Worm (Caenorhabditis elegans) whole organism, L4 larva: Measurements from ENCODE around the gene lbp-4.
A peak's percentile ranks its signal among the peaks of the same experiment; 100 is the strongest.

Experiments used
- D1046.2 ChIP-seq: fragments of 200-800 bp; sonication (Bioruptor generic); IDR thresholded peaks from 2 replicates; pipeline ENCODE4 v1.3.6; 2022; ENCODE audit warnings: missing genetic modification characterization, missing compliant biosample characterization
- F49E8.2 ChIP-seq: sonication (generic microtip); optimal IDR thresholded peaks from 2 replicates; lab custom pipeline; 2016; ENCODE audit warnings: missing compliant biosample characterization, mild to moderate bottlenecking, missing genetic modification characterization, borderline replicate concordance
- R02D3.7 ChIP-seq: fragments of 150-350 bp; sonication (generic microtip); optimal IDR thresholded peaks from 3 replicates; lab custom pipeline; 2014; ENCODE audit warnings: missing biosample characterization, missing genetic modification characterization
- Y105C5A.15 ChIP-seq: fragments of 200-800 bp; sonication (Bioruptor generic); IDR thresholded peaks from 2 replicates; pipeline ENCODE4 v1.3.6; 2022; ENCODE audit warnings: missing genetic modification characterization, missing compliant biosample characterization
- Y5F2A.4 ChIP-seq: fragments of 200-800 bp; sonication (Bioruptor generic); optimal IDR thresholded peaks from 2 replicates; lab custom pipeline; 2018; ENCODE audit warnings: mild to moderate bottlenecking, missing genetic modification characterization, missing compliant biosample characterization
- aha-1 ChIP-seq: fragments of 150-350 bp; peaks from one replicate; lab custom pipeline; 2014; ENCODE audit warnings: missing biosample characterization, missing genetic modification characterization
- ama-1 ChIP-seq: fragments of 150-350 bp; optimal IDR thresholded peaks from 2 replicates; lab custom pipeline; 2014; ENCODE audit warnings: inconsistent platforms, mixed read lengths
- ceh-28 ChIP-seq: fragments of 150-350 bp; optimal IDR thresholded peaks from 2 replicates; lab custom pipeline; 2014; ENCODE audit warnings: missing biosample characterization, missing genetic modification reagents, missing genetic modification characterization
- ctbp-1 ChIP-seq: fragments of 200-800 bp; sonication (Bioruptor generic); IDR thresholded peaks from 2 replicates; pipeline ENCODE4 v1.3.6; 2022; ENCODE audit warnings: missing genetic modification reagents, missing genetic modification characterization, missing compliant biosample characterization
- daf-19 ChIP-seq: fragments of 200-800 bp; sonication (Bioruptor generic); conservative IDR thresholded peaks from 2 replicates; pipeline ENCODE4 v1.3.6; 2022; ENCODE audit warnings: missing genetic modification characterization, missing compliant biosample characterization
- dmd-6 ChIP-seq: fragments of 200-800 bp; sonication (Bioruptor generic); IDR thresholded peaks from 2 replicates; pipeline ENCODE4 v1.3.6; 2022; ENCODE audit warnings: missing genetic modification reagents, missing genetic modification characterization, missing compliant biosample characterization
- dmd-9 ChIP-seq: fragments of 200-800 bp; sonication (Bioruptor generic); IDR thresholded peaks from 2 replicates; pipeline ENCODE4 v1.3.6; 2022; ENCODE audit warnings: missing genetic modification reagents, missing genetic modification characterization, missing compliant biosample characterization
- dpl-1 ChIP-seq: fragments of 150-350 bp; optimal IDR thresholded peaks from 2 replicates; lab custom pipeline; 2014; ENCODE audit warnings: missing biosample characterization, missing genetic modification reagents, missing genetic modification characterization
- duxl-1 ChIP-seq: sonication (generic microtip); optimal IDR thresholded peaks from 2 replicates; lab custom pipeline; 2016; ENCODE audit warnings: mild to moderate bottlenecking, missing genetic modification characterization, moderate library complexity, missing compliant biosample characterization; ENCODE audit not compliant: poor library complexity
- dve-1 ChIP-seq: sonication (generic microtip); optimal IDR thresholded peaks from 2 replicates; lab custom pipeline; 2017; ENCODE audit warnings: antibody characterized with exemption, mild to moderate bottlenecking, missing genetic modification characterization, missing compliant biosample characterization; ENCODE audit not compliant: insufficient read depth
- fkh-10 ChIP-seq: fragments of 150-350 bp; optimal IDR thresholded peaks from 2 replicates; lab custom pipeline; 2014; ENCODE audit warnings: missing biosample characterization, missing genetic modification reagents, missing genetic modification characterization
- fos-1 ChIP-seq: fragments of 150-350 bp; optimal IDR thresholded peaks from 2 replicates; lab custom pipeline; 2014; ENCODE audit warnings: missing biosample characterization, missing genetic modification characterization
- hlh-30 ChIP-seq: sonication (generic microtip); optimal IDR thresholded peaks from 2 replicates; lab custom pipeline; 2017; ENCODE audit warnings: antibody characterized with exemption, mild to moderate bottlenecking, missing genetic modification characterization, missing compliant biosample characterization; ENCODE audit not compliant: insufficient read depth
- hmg-1.1 ChIP-seq: fragments of 200-800 bp; sonication (Bioruptor generic); IDR thresholded peaks from 2 replicates; pipeline ENCODE4 v1.3.6; 2022; ENCODE audit warnings: missing genetic modification reagents, missing genetic modification characterization, missing compliant biosample characterization
- lin-1 ChIP-seq: fragments of 200-800 bp; sonication (Bioruptor generic); IDR thresholded peaks from 2 replicates; pipeline ENCODE4 v1.3.6; 2022; ENCODE audit warnings: missing genetic modification reagents, missing genetic modification characterization, missing compliant biosample characterization
- lin-15B ChIP-seq: fragments of 150-350 bp; sonication (generic microtip); optimal IDR thresholded peaks from 3 replicates; lab custom pipeline; 2014; ENCODE audit warnings: missing biosample characterization, missing genetic modification characterization
- lin-38 ChIP-seq: fragments of 200-800 bp; sonication (Bioruptor generic); IDR thresholded peaks from 2 replicates; pipeline ENCODE4 v1.3.6; 2022; ENCODE audit warnings: missing genetic modification reagents, missing genetic modification characterization, missing compliant biosample characterization
- lin-39 ChIP-seq: fragments of 150-350 bp; optimal IDR thresholded peaks from 2 replicates; lab custom pipeline; 2014; ENCODE audit warnings: missing biosample characterization, missing genetic modification reagents, missing genetic modification characterization
- lir-3 ChIP-seq: sonication (generic microtip); optimal IDR thresholded peaks from 2 replicates; lab custom pipeline; 2016; ENCODE audit warnings: mild to moderate bottlenecking, missing genetic modification characterization, missing compliant biosample characterization
- mdl-1 ChIP-seq, 2 experiments: fragments of 150-350 bp in 1 of 2; sonication (generic microtip) in 1 of 2; optimal IDR thresholded peaks; 2 replicates each; lab custom pipeline; 2014 to 2017; ENCODE audit warnings: missing biosample characterization in 2 of 2, missing genetic modification characterization in 2 of 2
- mep-1 ChIP-seq: fragments of 150-350 bp; sonication (generic microtip); optimal IDR thresholded peaks from 3 replicates; lab custom pipeline; 2014; ENCODE audit warnings: missing biosample characterization, missing genetic modification characterization
- mxl-2 ChIP-seq: fragments of 200-800 bp; sonication (Bioruptor generic); conservative IDR thresholded peaks from 2 replicates; pipeline ENCODE4 v1.3.6; 2022; ENCODE audit warnings: missing genetic modification reagents, missing genetic modification characterization, missing compliant biosample characterization
- nhr-11 ChIP-seq: fragments of 150-350 bp; optimal IDR thresholded peaks from 2 replicates; lab custom pipeline; 2014; ENCODE audit warnings: missing biosample characterization, missing genetic modification characterization
- nhr-28 ChIP-seq: fragments of 150-350 bp; optimal IDR thresholded peaks from 2 replicates; lab custom pipeline; 2014; ENCODE audit warnings: missing biosample characterization, missing genetic modification characterization
- nhr-42 ChIP-seq: fragments of 200-800 bp; sonication (Bioruptor generic); IDR thresholded peaks from 2 replicates; pipeline ENCODE4 v1.3.6; 2022; ENCODE audit warnings: missing genetic modification characterization, missing compliant biosample characterization
- nhr-6 ChIP-seq: fragments of 150-350 bp; optimal IDR thresholded peaks from 2 replicates; lab custom pipeline; 2014; ENCODE audit warnings: missing biosample characterization, missing genetic modification characterization
- nhr-76 ChIP-seq: fragments of 150-350 bp; optimal IDR thresholded peaks from 2 replicates; lab custom pipeline; 2014; ENCODE audit warnings: missing biosample characterization, missing genetic modification characterization
- nhr-77 ChIP-seq: fragments of 150-350 bp; optimal IDR thresholded peaks from 2 replicates; lab custom pipeline; 2014; ENCODE audit warnings: missing biosample characterization, missing genetic modification characterization
- pha-4 ChIP-seq, 2 experiments: fragments of 150-350 bp in 1 of 2; fragments of 200-800 bp in 1 of 2; sonication (Bioruptor generic) in 1 of 2; IDR thresholded peaks in 1 of 2; optimal IDR thresholded peaks in 1 of 2; 2 replicates each; pipeline versions ENCODE4 v1.3.6 to Lab custom; 2014 to 2022; ENCODE audit warnings: missing genetic modification characterization in 2 of 2, missing genetic modification reagents in 2 of 2, missing biosample characterization in 1 of 2, missing compliant biosample characterization in 1 of 2
- php-3 ChIP-seq: fragments of 200-800 bp; sonication (Bioruptor generic); IDR thresholded peaks from 2 replicates; pipeline ENCODE4 v1.3.6; 2022; ENCODE audit warnings: missing genetic modification reagents, missing genetic modification characterization, missing compliant biosample characterization
- pqm-1 ChIP-seq: sonication (generic microtip); optimal IDR thresholded peaks from 2 replicates; lab custom pipeline; 2017; ENCODE audit warnings: missing biosample characterization, missing genetic modification characterization
- spr-1 ChIP-seq: sonication (generic microtip); optimal IDR thresholded peaks from 2 replicates; lab custom pipeline; 2016; ENCODE audit warnings: mild to moderate bottlenecking, missing genetic modification characterization, missing compliant biosample characterization
- spr-3 ChIP-seq: fragments of 200-800 bp; sonication (Bioruptor generic); optimal IDR thresholded peaks from 2 replicates; lab custom pipeline; 2018; ENCODE audit warnings: mild to moderate bottlenecking, missing genetic modification characterization, missing compliant biosample characterization
- tag-97 ChIP-seq: fragments of 200-800 bp; sonication (Bioruptor generic); IDR thresholded peaks from 2 replicates; pipeline ENCODE4 v1.3.6; 2022; ENCODE audit warnings: missing genetic modification characterization, missing compliant biosample characterization
- tra-1 ChIP-seq: fragments of 200-800 bp; sonication (Bioruptor generic); IDR thresholded peaks from 2 replicates; pipeline ENCODE4 v1.3.6; 2022; ENCODE audit warnings: missing genetic modification reagents, missing genetic modification characterization, missing compliant biosample characterization
- zip-11 ChIP-seq: fragments of 200-800 bp; sonication (Bioruptor generic); IDR thresholded peaks from 2 replicates; pipeline ENCODE4 v1.3.6; 2022; ENCODE audit warnings: missing genetic modification characterization, missing compliant biosample characterization
- ztf-7 ChIP-seq: fragments of 150-350 bp; optimal IDR thresholded peaks from 2 replicates; lab custom pipeline; 2014; ENCODE audit warnings: missing biosample characterization, missing genetic modification characterization

lbp-4 gene

ce11 chrV:7778999-7779398 is 41.4 kb upstream of the lbp-4 start:
- TF ChIP-seq aha-1 (tag; lab: Kevin White, UChicago) (peak; percentile 57), daf-19 (no peak), lin-1 (GFP tag; lab: Robert Waterston, UW) (no peak), ctbp-1 (GFP tag; lab: Robert Waterston, UW) (no peak), fos-1 (tag; lab: Kevin White, UChicago) (no peak), dmd-6 (GFP tag; lab: Robert Waterston, UW) (no peak), pqm-1 (tag; lab: Kevin White, UChicago) (no peak), pha-4 (GFP tag; IDR thresholded peaks at IDR 0.05; lab: Robert Waterston, UW) (0 out of 2 replicates have a peak, but pooled peaks have one; percentile 12), pha-4 (tag; optimal IDR thresholded peaks at IDR 0.05; lab: Kevin White, UChicago) (no peak), ztf-7 (tag; lab: Kevin White, UChicago) (no peak), nhr-28 (tag; lab: Kevin White, UChicago) (peak; percentile 37), fkh-10 (GFP tag; lab: Kevin White, UChicago) (no peak), nhr-77 (tag; lab: Kevin White, UChicago) (no peak), Y5F2A.4 (GFP tag; lab: Kevin White, UChicago) (no peak), dpl-1 (GFP tag; lab: Kevin White, UChicago) (no peak), duxl-1 (tag; lab: Kevin White, UChicago) (no peak), spr-1 (tag; lab: Kevin White, UChicago) (no peak), lin-15B (tag; lab: Kevin White, UChicago) (no peak), lin-38 (peak; percentile 48; the same call in 1 of the 2 replicates), ceh-28 (no peak), tra-1 (GFP tag; lab: Robert Waterston, UW) (no peak), zip-11 (GFP tag; lab: Robert Waterston, UW) (no peak), nhr-76 (tag; lab: Kevin White, UChicago) (no peak), lin-39 (tag; lab: Kevin White, UChicago) (no peak), R02D3.7 (tag; lab: Kevin White, UChicago) (no peak), nhr-42 (no peak), hmg-1.1 (GFP tag; lab: Robert Waterston, UW) (no peak), ama-1 (no peak), F49E8.2 (tag; lab: Kevin White, UChicago) (peak; percentile 39), mxl-2 (GFP tag; lab: Robert Waterston, UW) (no peak), nhr-11 (no peak)

ce11 chrV:7781511-7781910 is 38.9 kb upstream of the lbp-4 start, which contains the start of gene cyp-32A1:
Gene cyp-32A1 (plus strand): TSS chrV:7781811.
- TF ChIP-seq ceh-28: no peak
- TF ChIP-seq spr-3 (GFP tag; lab: Kevin White, UChicago): no peak
- TF ChIP-seq spr-1 (tag; lab: Kevin White, UChicago): no peak
- no peak for TF ChIP-seq dve-1 (tag; lab: Kevin White, UChicago)
- TF ChIP-seq tag-97 (GFP tag; lab: Robert Waterston, UW): no peak
- TF ChIP-seq dmd-9 (GFP tag; lab: Robert Waterston, UW): no peak
- TF ChIP-seq mep-1: no peak
- TF ChIP-seq nhr-42: no peak
- TF ChIP-seq ztf-7 (tag; lab: Kevin White, UChicago): no peak
- TF ChIP-seq pha-4 (GFP tag; IDR thresholded peaks at IDR 0.05; lab: Robert Waterston, UW): no peak
- TF ChIP-seq pha-4 (tag; optimal IDR thresholded peaks at IDR 0.05; lab: Kevin White, UChicago): no peak
- no peak for TF ChIP-seq nhr-6
- no peak for TF ChIP-seq lir-3 (tag; lab: Kevin White, UChicago)
- TF ChIP-seq Y105C5A.15 (GFP tag; lab: Robert Waterston, UW): no peak
- no peak for TF ChIP-seq mdl-1 (tag; optimal IDR thresholded peaks at IDR 0.05; lab: Kevin White, UChicago)
- no peak for TF ChIP-seq D1046.2 (GFP tag; lab: Robert Waterston, UW)
- TF ChIP-seq hlh-30 (tag; lab: Kevin White, UChicago): no peak
- no peak for TF ChIP-seq php-3 (GFP tag; lab: Robert Waterston, UW)
- no peak for TF ChIP-seq fkh-10 (GFP tag; lab: Kevin White, UChicago)
- TF ChIP-seq, all 104 proteins: peak for 0
